Worm (Caenorhabditis elegans): ENCODE results near the gene C40A11.7.

Gene C40A11.7

DNA sequence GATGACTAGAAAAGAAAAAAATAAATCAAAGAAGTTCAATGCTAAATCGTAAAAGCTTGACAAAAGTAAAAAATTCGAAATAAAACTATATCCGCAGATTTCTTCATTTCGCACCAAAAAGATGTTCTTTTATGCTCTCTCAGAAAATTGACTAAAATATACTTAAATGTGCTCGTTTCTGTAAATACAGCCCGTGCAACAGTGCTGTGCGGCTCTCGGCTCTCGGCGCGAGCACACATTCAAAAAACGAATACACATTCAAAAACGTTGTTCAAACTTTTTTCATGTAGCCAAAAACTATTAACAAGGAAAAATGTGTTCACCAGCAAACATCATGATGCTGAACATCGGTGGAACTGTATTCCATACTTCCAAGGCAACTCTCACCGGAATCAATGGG lies 9.6 kb downstream of the C40A11.7 start, which contains the start of gene C40A11.3:
Gene C40A11.3, plus strand, starts transcription at position 301 of the 400 bp plus-strand sequence.
- TF ChIP-seq egl-5 (tag; optimal IDR thresholded peaks at IDR 0.05): no peak
- no peak for TF ChIP-seq zag-1 (tag; optimal IDR thresholded peaks at IDR 0.05)
- no peak for TF ChIP-seq jun-1 (tag; optimal IDR thresholded peaks at IDR 0.05)
- TF ChIP-seq nhr-77 (tag; optimal IDR thresholded peaks at IDR 0.05): no peak
- no peak for TF ChIP-seq nhr-67 (tag; optimal IDR thresholded peaks at IDR 0.05)
- TF ChIP-seq eor-1 (tag; optimal IDR thresholded peaks at IDR 0.05): no peak
- TF ChIP-seq nhr-12 (tag; optimal IDR thresholded peaks at IDR 0.05): no peak
- TF ChIP-seq fos-1 (tag; optimal IDR thresholded peaks at IDR 0.05): no peak
- no peak for TF ChIP-seq pha-4 (tag; optimal IDR thresholded peaks at IDR 0.05)
- TF ChIP-seq ceh-9 (tag; optimal IDR thresholded peaks at IDR 0.05): no peak
- TF ChIP-seq ama-1 (optimal IDR thresholded peaks at IDR 0.05): no peak
- no peak for TF ChIP-seq nhr-25 (tag; optimal IDR thresholded peaks at IDR 0.05)
- TF ChIP-seq fkh-2 (tag; optimal IDR thresholded peaks at IDR 0.05): no peak
- TF ChIP-seq lin-39 (tag; optimal IDR thresholded peaks at IDR 0.05): no peak

DNA sequence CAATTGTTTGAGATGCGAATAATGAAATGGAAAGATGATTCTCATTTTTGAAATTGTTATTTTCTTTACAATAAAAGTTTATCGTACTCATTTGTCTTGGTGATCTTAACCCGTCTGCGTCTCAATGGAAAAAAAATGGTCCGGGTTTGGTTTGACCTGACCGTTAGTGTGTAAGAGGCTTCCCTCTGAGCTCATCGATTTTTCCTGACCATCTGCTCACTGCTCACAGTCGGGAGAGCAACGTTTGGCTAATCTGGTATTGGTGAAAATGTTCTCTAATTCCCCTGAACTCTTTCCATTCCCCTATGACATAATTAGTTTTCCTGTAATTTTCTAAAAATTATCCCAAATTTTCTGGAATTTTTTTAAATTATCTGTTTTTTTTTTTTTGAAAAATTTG lies 11.5 kb downstream of the C40A11.7 start:
- TF ChIP-seq tbx-2 (tag; optimal IDR thresholded peaks at IDR 0.05) (no peak), fkh-2 (tag; optimal IDR thresholded peaks at IDR 0.05) (no peak), hmg-11 (tag; optimal IDR thresholded peaks at IDR 0.05) (no peak), ztf-11 (tag; optimal IDR thresholded peaks at IDR 0.05) (no peak), fos-1 (tag; optimal IDR thresholded peaks at IDR 0.05) (no peak), pqm-1 (tag; optimal IDR thresholded peaks at IDR 0.05) (no peak), pha-4 (tag; optimal IDR thresholded peaks at IDR 0.05) (no peak)

DNA sequence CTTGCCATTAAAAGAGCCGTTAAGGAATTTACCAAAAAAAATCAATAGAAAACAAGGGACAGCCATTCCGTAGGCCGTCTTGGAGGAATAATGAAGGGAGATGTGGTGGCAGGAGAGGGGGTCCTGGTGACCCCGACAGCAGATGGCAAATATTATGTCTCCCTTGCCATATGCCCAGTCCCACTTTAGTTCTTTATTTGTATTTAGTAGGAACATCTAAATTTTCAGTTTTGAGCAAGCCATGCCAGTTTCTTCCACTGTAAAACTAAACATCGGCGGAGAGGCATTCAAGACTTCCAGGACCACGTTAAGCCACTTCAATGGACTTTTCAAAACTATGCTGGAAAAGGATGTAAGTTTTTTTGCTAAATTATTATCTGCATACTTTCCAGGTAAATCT lies 13.2 kb downstream of the C40A11.7 start, which contains the start of gene C40A11.4:
Gene C40A11.4, plus strand, starts transcription at position 188 of the 400 bp plus-strand sequence.
- TF ChIP-seq lin-39 (tag; optimal IDR thresholded peaks at IDR 0.05) (no peak), nhr-23 (tag; optimal IDR thresholded peaks at IDR 0.05) (no peak), nhr-12 (tag; optimal IDR thresholded peaks at IDR 0.05) (no peak), ceh-9 (tag; optimal IDR thresholded peaks at IDR 0.05) (no peak), ztf-4 (tag; optimal IDR thresholded peaks at IDR 0.05) (no peak), nhr-77 (tag; optimal IDR thresholded peaks at IDR 0.05) (no peak), elt-2 (tag; optimal IDR thresholded peaks at IDR 0.05) (no peak), zag-1 (tag; optimal IDR thresholded peaks at IDR 0.05) (no peak), nhr-11 (tag; optimal IDR thresholded peaks at IDR 0.05) (no peak), ceh-16 (tag; optimal IDR thresholded peaks at IDR 0.05) (no peak), jun-1 (tag; optimal IDR thresholded peaks at IDR 0.05) (no peak), egl-5 (tag; optimal IDR thresholded peaks at IDR 0.05) (no peak), pha-4 (tag; optimal IDR thresholded peaks at IDR 0.05) (no peak), R02D3.7 (tag; optimal IDR thresholded peaks at IDR 0.05) (no peak)

DNA sequence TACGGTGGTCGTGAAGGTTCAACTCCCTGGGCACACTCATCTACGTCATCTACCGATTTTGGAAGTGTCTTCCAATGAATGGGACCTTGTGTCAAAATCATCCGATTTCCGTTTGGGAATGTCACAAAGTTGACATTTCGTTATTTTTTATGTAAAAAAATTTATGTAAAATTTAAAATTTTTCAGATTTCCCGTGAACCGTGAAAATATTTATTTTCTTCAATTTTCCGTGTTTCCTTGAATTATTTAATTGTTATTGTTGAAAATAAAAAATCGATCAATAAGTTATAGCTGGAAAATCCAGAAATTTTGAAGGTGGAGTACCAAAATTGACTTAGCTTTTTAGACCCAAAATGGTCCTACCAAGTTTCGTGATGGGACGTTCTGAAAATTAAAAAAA lies 14.8 kb downstream of the C40A11.7 start, which contains the start of gene hpo-7:
Gene hpo-7, minus strand, starts transcription at position 101 of the 400 bp plus-strand sequence.
- no peak for TF ChIP-seq nhr-25 (tag; optimal IDR thresholded peaks at IDR 0.05)

DNA sequence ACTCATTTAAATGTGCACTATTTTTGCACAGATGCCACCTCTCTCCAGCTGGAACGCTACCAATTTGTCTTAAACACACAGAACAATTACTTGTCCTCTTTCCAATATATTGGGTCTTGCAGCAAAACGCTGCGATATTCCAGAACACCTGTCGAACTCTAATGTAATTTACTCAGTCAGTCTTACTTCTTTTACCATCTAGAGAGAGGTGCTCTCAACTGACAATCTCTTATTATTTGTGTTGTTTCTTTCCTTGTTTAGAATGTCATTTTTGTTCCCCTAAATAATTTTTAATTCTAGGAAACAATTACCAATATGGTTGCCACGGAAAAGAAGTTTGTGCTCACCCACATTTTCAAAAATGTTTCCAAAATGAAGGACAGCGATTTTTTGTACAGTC lies 19.6 kb downstream of the C40A11.7 start, which contains the start of gene sdz-28:
Gene sdz-28, plus strand, starts transcription at position 301 of the 400 bp plus-strand sequence.
- TF ChIP-seq ZK546.5 (tag; optimal IDR thresholded peaks at IDR 0.05): no peak

DNA sequence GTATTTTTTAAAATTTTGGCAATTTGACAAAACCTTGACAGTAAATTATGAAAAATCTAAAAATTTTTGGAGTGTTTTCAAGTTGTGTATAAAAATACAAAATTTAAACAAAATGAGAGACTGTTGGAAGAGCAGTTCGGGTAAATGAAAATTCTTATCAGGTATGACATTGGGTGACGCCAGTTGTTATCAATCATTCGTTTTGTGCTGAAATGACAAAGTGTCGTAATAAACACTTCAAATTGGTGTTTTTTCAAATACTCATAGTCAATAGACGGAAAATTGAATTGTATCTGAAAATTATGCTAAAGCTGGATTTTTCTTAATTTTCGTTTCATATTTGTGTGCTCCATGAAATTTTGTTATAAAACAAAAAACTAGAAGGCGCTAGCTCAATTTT lies 27.6 kb downstream of the C40A11.7 start:
- TF ChIP-seq elt-2 (tag; optimal IDR thresholded peaks at IDR 0.05) (peak; percentile 55), lin-15B (tag; optimal IDR thresholded peaks at IDR 0.05) (no peak)

ce11 chrII:2122091-2122490 lies 28.3 kb downstream of the C40A11.7 start, which contains the start of gene math-37:
math-37 (minus strand) TSS chrII:2122191.
- TF ChIP-seq eor-1 (tag; optimal IDR thresholded peaks at IDR 0.05) (no peak), elt-1 (tag; optimal IDR thresholded peaks at IDR 0.05) (no peak), aly-2 (tag; optimal IDR thresholded peaks at IDR 0.05) (no peak), nfya-1 (tag; optimal IDR thresholded peaks at IDR 0.05; ENCODE audit: insufficient read depth) (no peak), nhr-76 (tag; optimal IDR thresholded peaks at IDR 0.05) (no peak), fos-1 (tag; optimal IDR thresholded peaks at IDR 0.05) (no peak), elt-2 (tag; optimal IDR thresholded peaks at IDR 0.05) (peak; percentile 55), pqm-1 (tag; optimal IDR thresholded peaks at IDR 0.05) (peak; percentile 18), sea-2 (GFP tag; optimal IDR thresholded peaks at IDR 0.05) (no peak)

Measured in whole organism, L3 larva.